Worm (Caenorhabditis elegans) whole organism, late embryonic: ENCODE results near the gene idpa-1.

ENCODE experiments used
- C08G9.2 ChIP-seq: sonication (generic microtip); optimal IDR thresholded peaks from 2 replicates; lab custom pipeline; 2016; ENCODE audit warnings: mild to moderate bottlenecking, missing genetic modification characterization, moderate library complexity, missing compliant biosample characterization
- C38D4.7 ChIP-seq: fragments of 200-800 bp; sonication (Bioruptor generic); optimal IDR thresholded peaks from 2 replicates; lab custom pipeline; 2018; ENCODE audit warnings: mild to moderate bottlenecking, missing genetic modification characterization, moderate library complexity, missing compliant biosample characterization
- F13H6.1 ChIP-seq: sonication (generic microtip); optimal IDR thresholded peaks from 2 replicates; lab custom pipeline; 2016; ENCODE audit warnings: missing genetic modification characterization, missing compliant biosample characterization
- K02D7.2 ChIP-seq: sonication (generic microtip); optimal IDR thresholded peaks from 2 replicates; lab custom pipeline; 2017; ENCODE audit warnings: mild to moderate bottlenecking, missing genetic modification characterization, missing compliant biosample characterization
- Y22D7AL.16 ChIP-seq: sonication (generic microtip); optimal IDR thresholded peaks from 2 replicates; lab custom pipeline; 2016; ENCODE audit warnings: missing genetic modification characterization, missing compliant biosample characterization
- ama-1 ChIP-seq: fragments of 150-350 bp; optimal IDR thresholded peaks from 2 replicates; lab custom pipeline; 2014
- ceh-22 ChIP-seq: sonication (generic microtip); optimal IDR thresholded peaks from 2 replicates; lab custom pipeline; 2017; ENCODE audit warnings: missing biosample characterization, missing genetic modification characterization
- ceh-30 ChIP-seq: fragments of 150-350 bp; optimal IDR thresholded peaks from 2 replicates; lab custom pipeline; 2014; ENCODE audit warnings: missing biosample characterization, missing genetic modification characterization
- ceh-31 ChIP-seq: sonication (generic microtip); optimal IDR thresholded peaks from 2 replicates; lab custom pipeline; 2016; ENCODE audit warnings: missing genetic modification characterization, missing compliant biosample characterization
- ceh-34 ChIP-seq: sonication (generic microtip); optimal IDR thresholded peaks from 2 replicates; lab custom pipeline; 2016; ENCODE audit warnings: mild to moderate bottlenecking, missing genetic modification characterization, missing compliant biosample characterization
- ceh-45 ChIP-seq: fragments of 200-800 bp; sonication (Bioruptor generic); IDR thresholded peaks from 2 replicates; pipeline ENCODE4 v1.3.6; 2022; ENCODE audit warnings: missing genetic modification reagents, missing genetic modification characterization, missing compliant biosample characterization
- ceh-9 ChIP-seq: sonication (generic microtip); optimal IDR thresholded peaks from 2 replicates; lab custom pipeline; 2016; ENCODE audit warnings: mild to moderate bottlenecking, missing genetic modification characterization, inconsistent platforms, missing compliant biosample characterization
- dve-1 ChIP-seq: sonication (generic microtip); optimal IDR thresholded peaks from 2 replicates; lab custom pipeline; 2017; ENCODE audit warnings: antibody characterized with exemption, mild to moderate bottlenecking, missing genetic modification characterization, missing compliant biosample characterization
- elt-4 ChIP-seq: sonication (generic microtip); optimal IDR thresholded peaks from 2 replicates; lab custom pipeline; 2016; ENCODE audit warnings: missing genetic modification characterization, missing compliant biosample characterization
- fkh-10 ChIP-seq: fragments of 150-350 bp; optimal IDR thresholded peaks from 2 replicates; lab custom pipeline; 2014; ENCODE audit warnings: missing biosample characterization, missing genetic modification reagents, missing genetic modification characterization
- gmeb-2 ChIP-seq: sonication (generic microtip); optimal IDR thresholded peaks from 2 replicates; lab custom pipeline; 2016; ENCODE audit warnings: missing genetic modification characterization, inconsistent platforms, missing compliant biosample characterization
- hlh-13 ChIP-seq: fragments of 200-800 bp; sonication (Bioruptor generic); optimal IDR thresholded peaks from 2 replicates; lab custom pipeline; 2018; ENCODE audit warnings: mild to moderate bottlenecking, missing genetic modification characterization, missing compliant biosample characterization
- hlh-15 ChIP-seq: sonication (generic microtip); optimal IDR thresholded peaks from 2 replicates; lab custom pipeline; 2016; ENCODE audit warnings: missing genetic modification characterization, missing compliant biosample characterization
- hlh-30 ChIP-seq: sonication (generic microtip); optimal IDR thresholded peaks from 2 replicates; lab custom pipeline; 2017; ENCODE audit warnings: antibody characterized with exemption, missing genetic modification characterization, missing compliant biosample characterization; ENCODE audit not compliant: insufficient read depth
- lim-6 ChIP-seq: sonication (generic microtip); optimal IDR thresholded peaks from 2 replicates; lab custom pipeline; 2016; ENCODE audit warnings: missing genetic modification characterization, missing compliant biosample characterization
- lin-11 ChIP-seq: fragments of 200-800 bp; sonication (Bioruptor generic); optimal IDR thresholded peaks from 2 replicates; lab custom pipeline; 2018; ENCODE audit warnings: mild to moderate bottlenecking, missing genetic modification characterization, missing compliant biosample characterization
- mec-3 ChIP-seq: sonication (generic microtip); optimal IDR thresholded peaks from 2 replicates; lab custom pipeline; 2016; ENCODE audit warnings: borderline replicate concordance, missing genetic modification characterization, missing compliant biosample characterization
- nhr-11 ChIP-seq: fragments of 150-350 bp; optimal IDR thresholded peaks from 2 replicates; lab custom pipeline; 2014; ENCODE audit warnings: missing biosample characterization, missing genetic modification characterization
- nhr-232 ChIP-seq: sonication (generic microtip); optimal IDR thresholded peaks from 2 replicates; lab custom pipeline; 2016; ENCODE audit warnings: missing genetic modification characterization, missing compliant biosample characterization
- pag-3 ChIP-seq: sonication (generic microtip); optimal IDR thresholded peaks from 2 replicates; lab custom pipeline; 2016; ENCODE audit warnings: missing compliant biosample characterization, missing genetic modification characterization, borderline replicate concordance
- pat-9 ChIP-seq: fragments of 200-800 bp; sonication (Bioruptor generic); optimal IDR thresholded peaks from 2 replicates; lab custom pipeline; 2018; ENCODE audit warnings: mild to moderate bottlenecking, missing genetic modification characterization, moderate library complexity, missing compliant biosample characterization
- pha-4 ChIP-seq: fragments of 150-350 bp; optimal IDR thresholded peaks from 2 replicates; lab custom pipeline; 2018; ENCODE audit warnings: missing biosample characterization, missing genetic modification reagents, missing genetic modification characterization
- pqm-1 ChIP-seq: sonication (generic microtip); optimal IDR thresholded peaks from 2 replicates; lab custom pipeline; 2016; ENCODE audit warnings: missing genetic modification characterization, missing compliant biosample characterization
- pros-1 ChIP-seq: fragments of 150-350 bp; optimal IDR thresholded peaks from 2 replicates; lab custom pipeline; 2014; ENCODE audit warnings: missing biosample characterization, missing genetic modification reagents, missing genetic modification characterization
- ref-2 ChIP-seq: sonication (generic microtip); optimal IDR thresholded peaks from 2 replicates; lab custom pipeline; 2016; ENCODE audit warnings: missing genetic modification characterization, missing compliant biosample characterization
- rnt-1 ChIP-seq: sonication (generic microtip); optimal IDR thresholded peaks from 2 replicates; lab custom pipeline; 2016; ENCODE audit warnings: missing genetic modification characterization, missing compliant biosample characterization
- syd-9 ChIP-seq: sonication (generic microtip); optimal IDR thresholded peaks from 2 replicates; lab custom pipeline; 2016; ENCODE audit warnings: mild to moderate bottlenecking, missing genetic modification characterization, moderate library complexity, missing compliant biosample characterization
- tbx-2 ChIP-seq: sonication (generic microtip); optimal IDR thresholded peaks from 2 replicates; lab custom pipeline; 2016; ENCODE audit warnings: missing genetic modification characterization, missing compliant biosample characterization
- unc-3 ChIP-seq, 2 experiments: fragments of 200-800 bp in 1 of 2; sonication (Bioruptor generic) in 1 of 2; sonication (generic microtip) in 1 of 2; conservative IDR thresholded peaks in 1 of 2; optimal IDR thresholded peaks in 1 of 2; 2 replicates each; pipeline versions ENCODE4 v1.3.6 to Lab custom; 2016 to 2022; ENCODE audit warnings: missing compliant biosample characterization in 2 of 2, missing genetic modification characterization in 2 of 2, missing genetic modification reagents in 1 of 2

idpa-1 gene

ce11 chrIII:2941578-2941977, 40.6 kb upstream of the idpa-1 start:
- TF ChIP-seq C08G9.2 (tag; lab: Kevin White, UChicago) = no peak
- no peak for TF ChIP-seq pqm-1 (tag; lab: Kevin White, UChicago)
- no peak for TF ChIP-seq syd-9
- TF ChIP-seq ceh-31 (tag; lab: Kevin White, UChicago) = no peak
- TF ChIP-seq gmeb-2 (tag; lab: Kevin White, UChicago) = no peak
- no peak for TF ChIP-seq C38D4.7 (GFP tag; lab: Kevin White, UChicago)

ce11 chrIII:2937780-2938179, 36.8 kb upstream of the idpa-1 start:
- TF ChIP-seq nhr-11 (tag; lab: Kevin White, UChicago) (no peak), dve-1 (tag; lab: Kevin White, UChicago) (peak; percentile 75), F13H6.1 (tag; lab: Kevin White, UChicago) (no peak)

DNA sequence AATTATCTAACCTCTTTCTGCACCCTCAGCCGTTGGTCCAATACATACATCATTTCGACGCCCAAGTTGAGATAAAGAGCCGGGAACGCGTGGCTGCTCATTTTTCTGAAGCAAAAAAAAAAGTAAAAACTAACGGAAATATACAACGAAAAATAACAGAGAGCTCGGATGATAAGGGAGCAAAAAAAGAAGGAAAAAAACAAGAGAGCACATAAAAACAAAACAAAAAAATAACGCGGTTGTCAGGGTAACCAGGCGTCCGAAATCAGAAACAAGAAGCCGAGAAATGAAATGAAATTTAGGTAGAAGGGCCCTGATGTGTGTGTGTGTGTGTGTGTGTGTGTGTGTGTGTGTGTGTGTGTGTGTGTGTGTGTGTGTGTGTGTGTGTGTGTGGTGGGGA, 23.6 kb upstream of the idpa-1 start, which contains the start of gene R10F2.5:
TSS of gene R10F2.5 (minus strand) at position 101 of the 400 bp plus-strand sequence.
- TF ChIP-seq ceh-30 (tag; lab: Kevin White, UChicago) (no peak), lim-6 (tag; lab: Kevin White, UChicago) (no peak), hlh-13 (GFP tag; lab: Kevin White, UChicago) (no peak), hlh-15 (tag; lab: Kevin White, UChicago) (no peak), syd-9 (no peak), rnt-1 (tag; lab: Kevin White, UChicago) (no peak), ceh-22 (tag; lab: Kevin White, UChicago) (no peak), C08G9.2 (tag; lab: Kevin White, UChicago) (no peak), ceh-31 (tag; lab: Kevin White, UChicago) (no peak), F13H6.1 (tag; lab: Kevin White, UChicago) (no peak), lin-11 (tag; lab: Kevin White, UChicago) (no peak), nhr-11 (tag; lab: Kevin White, UChicago) (no peak), hlh-30 (tag; lab: Kevin White, UChicago) (no peak), tbx-2 (tag; lab: Kevin White, UChicago) (no peak), elt-4 (no peak), nhr-232 (no peak), pha-4 (tag; lab: Kevin White, UChicago) (no peak), ceh-34 (tag; lab: Kevin White, UChicago) (no peak), ama-1 (lab: Kevin White, UChicago) (no peak)
- TF ChIP-seq, all 69 proteins: peak for 0

- no peak for TF ChIP-seq unc-3 (GFP tag; conservative IDR thresholded peaks at IDR 0.05; lab: Robert Waterston, UW)
- TF ChIP-seq unc-3 (tag; optimal IDR thresholded peaks at IDR 0.05; lab: Kevin White, UChicago) = no peak
- no peak for TF ChIP-seq ceh-9
- TF ChIP-seq pros-1 (tag; lab: Kevin White, UChicago) = no peak
- TF ChIP-seq elt-4 = no peak
- TF ChIP-seq ref-2 (tag; lab: Kevin White, UChicago) = no peak
- TF ChIP-seq ceh-45 = no peak
- TF ChIP-seq pat-9 (tag; lab: Kevin White, UChicago) = no peak
- TF ChIP-seq mec-3 (tag; lab: Kevin White, UChicago) = no peak
- TF ChIP-seq rnt-1 (tag; lab: Kevin White, UChicago) = no peak
- TF ChIP-seq nhr-232 = no peak
- no peak for TF ChIP-seq ama-1 (lab: Kevin White, UChicago)
- TF ChIP-seq pqm-1 (tag; lab: Kevin White, UChicago) = no peak
- no peak for TF ChIP-seq hlh-30 (tag; lab: Kevin White, UChicago)
- no peak for TF ChIP-seq ceh-31 (tag; lab: Kevin White, UChicago)
- no peak for TF ChIP-seq Y22D7AL.16 (tag; lab: Kevin White, UChicago)
- TF ChIP-seq ceh-30 (tag; lab: Kevin White, UChicago) = no peak
- no peak for TF ChIP-seq C08G9.2 (tag; lab: Kevin White, UChicago)
- no peak for TF ChIP-seq fkh-10 (GFP tag; lab: Kevin White, UChicago)
- TF ChIP-seq pag-3 (tag; lab: Kevin White, UChicago) = no peak
- no peak for TF ChIP-seq K02D7.2 (tag; lab: Kevin White, UChicago)
These were observed 22.0 kb upstream of the idpa-1 start, which contains the start of gene R10F2.4 for ce11 chrIII:2923012-2923411. R10F2.4 (minus strand) TSS chrIII:2923112.
